Worm (Caenorhabditis elegans) whole organism, L1 larva: ENCODE data around the gene F58A6.2.
"Not testable (repeated sequence)": the region's sequence is repeated elsewhere in the genome, so short reads cannot be mapped to it uniquely, and the experiment has no call there.

ENCODE experiments used
- aly-2 ChIP-seq: fragments of 150-350 bp; optimal IDR thresholded peaks from 2 replicates; lab custom pipeline; 2014; ENCODE audit warnings: missing biosample characterization, missing genetic modification characterization
- ceh-63 ChIP-seq: fragments of 200-800 bp; sonication (Bioruptor generic); optimal IDR thresholded peaks from 2 replicates; lab custom pipeline; 2018; ENCODE audit warnings: mild to moderate bottlenecking, missing genetic modification characterization, missing compliant biosample characterization
- dpl-1 ChIP-seq, 3 experiments: fragments of 150-350 bp in 2 of 3; sonication (generic microtip) in 1 of 3; optimal IDR thresholded peaks; 2 replicates each; lab custom pipeline; 2014 to 2017; ENCODE audit warnings: missing biosample characterization in 3 of 3, missing genetic modification characterization in 3 of 3, missing genetic modification reagents in 3 of 3
- efl-1 ChIP-seq, 4 experiments: fragments of 150-350 bp; optimal IDR thresholded peaks in 3 of 4; peaks in 1 of 4; 1 replicate in 1 of 4; 2 replicates in 3 of 4; lab custom pipeline; 2014; ENCODE audit warnings: missing biosample characterization in 2 of 4, missing genetic modification characterization in 2 of 4, missing genetic modification reagents in 2 of 4
- efl-3 ChIP-seq: fragments of 200-800 bp; sonication (Bioruptor generic); optimal IDR thresholded peaks from 2 replicates; lab custom pipeline; 2018; ENCODE audit warnings: mild to moderate bottlenecking, missing genetic modification characterization, missing compliant biosample characterization
- elt-2 ChIP-seq: sonication (generic microtip); optimal IDR thresholded peaks from 2 replicates; lab custom pipeline; 2016; ENCODE audit warnings: missing genetic modification characterization, mild to moderate bottlenecking, inconsistent platforms, missing compliant biosample characterization, missing genetic modification reagents
- elt-3 ChIP-seq, 6 experiments: fragments of 150-350 bp in 1 of 6; sonication (generic microtip); optimal IDR thresholded peaks; 2 replicates each; lab custom pipeline; 2017 to 2018; ENCODE audit warnings: missing biosample characterization in 6 of 6, missing genetic modification characterization in 6 of 6, inconsistent platforms in 1 of 6
- fkh-10 ChIP-seq: sonication (generic microtip); optimal IDR thresholded peaks from 2 replicates; lab custom pipeline; 2017; ENCODE audit warnings: missing biosample characterization, missing genetic modification reagents, missing genetic modification characterization
- grh-1 ChIP-seq: fragments of 200-800 bp; sonication (Bioruptor generic); IDR thresholded peaks from 2 replicates; pipeline ENCODE4 v1.3.6; 2022; ENCODE audit warnings: missing genetic modification reagents, missing genetic modification characterization, missing compliant biosample characterization
- hlh-17 ChIP-seq: fragments of 200-800 bp; sonication (Bioruptor generic); optimal IDR thresholded peaks from 2 replicates; lab custom pipeline; 2018; ENCODE audit warnings: missing genetic modification characterization, mild to moderate bottlenecking, missing compliant biosample characterization, moderate library complexity, borderline replicate concordance
- irx-1 ChIP-seq: sonication (generic microtip); optimal IDR thresholded peaks from 2 replicates; lab custom pipeline; 2016; ENCODE audit warnings: missing genetic modification characterization, missing compliant biosample characterization
- lin-14 ChIP-seq: fragments of 200-800 bp; sonication (Bioruptor generic); optimal IDR thresholded peaks from 2 replicates; lab custom pipeline; 2018; ENCODE audit warnings: mild to moderate bottlenecking, missing genetic modification characterization, moderate library complexity, missing compliant biosample characterization
- lir-3 ChIP-seq: sonication (generic microtip); optimal IDR thresholded peaks from 2 replicates; lab custom pipeline; 2016; ENCODE audit warnings: mild to moderate bottlenecking, missing genetic modification characterization, moderate library complexity, missing compliant biosample characterization; ENCODE audit not compliant: poor library complexity
- mab-9 ChIP-seq: fragments of 200-800 bp; sonication (Bioruptor generic); IDR thresholded peaks from 2 replicates; pipeline ENCODE4 v1.3.6; 2022; ENCODE audit warnings: missing genetic modification reagents, missing genetic modification characterization, missing compliant biosample characterization
- nhr-11 ChIP-seq: fragments of 150-350 bp; optimal IDR thresholded peaks from 2 replicates; lab custom pipeline; 2014; ENCODE audit warnings: missing biosample characterization, missing genetic modification characterization
- nhr-19 ChIP-seq: fragments of 200-800 bp; sonication (Bioruptor generic); conservative IDR thresholded peaks from 2 replicates; pipeline ENCODE4 v1.3.6; 2022; ENCODE audit warnings: missing genetic modification characterization, missing compliant biosample characterization
- nhr-20 ChIP-seq: sonication (generic microtip); optimal IDR thresholded peaks from 2 replicates; lab custom pipeline; 2016; ENCODE audit warnings: mild to moderate bottlenecking, missing genetic modification characterization, missing compliant biosample characterization
- nhr-237 ChIP-seq: fragments of 150-350 bp; optimal IDR thresholded peaks from 2 replicates; lab custom pipeline; 2014; ENCODE audit warnings: missing biosample characterization, missing genetic modification characterization
- nhr-47 ChIP-seq: sonication (generic microtip); optimal IDR thresholded peaks from 2 replicates; lab custom pipeline; 2016; ENCODE audit warnings: mild to moderate bottlenecking, missing genetic modification characterization, moderate library complexity, missing compliant biosample characterization
- nhr-71 ChIP-seq: sonication (generic microtip); optimal IDR thresholded peaks from 2 replicates; lab custom pipeline; 2016; ENCODE audit warnings: mild to moderate bottlenecking, missing genetic modification characterization, moderate library complexity, missing compliant biosample characterization
- nhr-76 ChIP-seq: sonication (generic microtip); optimal IDR thresholded peaks from 2 replicates; lab custom pipeline; 2017; ENCODE audit warnings: missing biosample characterization, missing genetic modification characterization
- nhr-77 ChIP-seq: fragments of 150-350 bp; optimal IDR thresholded peaks from 2 replicates; lab custom pipeline; 2014; ENCODE audit warnings: missing biosample characterization, missing genetic modification characterization
- nhr-84 ChIP-seq: sonication (generic microtip); optimal IDR thresholded peaks from 2 replicates; lab custom pipeline; 2017; ENCODE audit warnings: missing biosample characterization, missing genetic modification characterization
- nhr-90 ChIP-seq: sonication (generic microtip); optimal IDR thresholded peaks from 2 replicates; lab custom pipeline; 2016; ENCODE audit warnings: mild to moderate bottlenecking, missing genetic modification characterization, missing compliant biosample characterization; ENCODE audit not compliant: poor library complexity
- pag-3 ChIP-seq: sonication (generic microtip); optimal IDR thresholded peaks from 2 replicates; lab custom pipeline; 2017; ENCODE audit warnings: missing genetic modification characterization, mild to moderate bottlenecking, missing compliant biosample characterization, antibody characterized with exemption, borderline replicate concordance; ENCODE audit not compliant: insufficient read depth
- pax-3 ChIP-seq: fragments of 200-800 bp; sonication (Bioruptor generic); optimal IDR thresholded peaks from 2 replicates; lab custom pipeline; 2018; ENCODE audit warnings: mild to moderate bottlenecking, missing genetic modification characterization, moderate library complexity, missing compliant biosample characterization
- pqm-1 ChIP-seq: sonication (generic microtip); optimal IDR thresholded peaks from 3 replicates; lab custom pipeline; 2017; ENCODE audit warnings: missing biosample characterization, missing genetic modification characterization
- snpc-4 ChIP-seq: fragments of 150-350 bp; optimal IDR thresholded peaks from 2 replicates; lab custom pipeline; 2014; ENCODE audit warnings: missing biosample characterization, missing genetic modification characterization
- snu-23 ChIP-seq: sonication (generic microtip); optimal IDR thresholded peaks from 2 replicates; lab custom pipeline; 2016; ENCODE audit warnings: missing genetic modification characterization, missing compliant biosample characterization
- swsn-7 ChIP-seq: sonication (generic microtip); optimal IDR thresholded peaks from 2 replicates; lab custom pipeline; 2016; ENCODE audit warnings: missing genetic modification characterization, missing compliant biosample characterization
- unc-130 ChIP-seq: fragments of 150-350 bp; optimal IDR thresholded peaks from 2 replicates; lab custom pipeline; 2017; ENCODE audit warnings: missing biosample characterization, missing genetic modification characterization, inconsistent platforms
- unc-30 ChIP-seq: sonication (generic microtip); optimal IDR thresholded peaks from 2 replicates; lab custom pipeline; 2017; ENCODE audit warnings: missing biosample characterization, missing genetic modification characterization
- unc-62 ChIP-seq: fragments of 150-350 bp; optimal IDR thresholded peaks from 2 replicates; lab custom pipeline; 2014; ENCODE audit warnings: missing biosample characterization, missing genetic modification reagents, missing genetic modification characterization
- unc-86 ChIP-seq: sonication (generic microtip); optimal IDR thresholded peaks from 2 replicates; lab custom pipeline; 2016; ENCODE audit warnings: missing genetic modification characterization, missing compliant biosample characterization
- ztf-11 ChIP-seq, 2 experiments: sonication (generic microtip); optimal IDR thresholded peaks; 2 replicates each; lab custom pipeline; 2016 to 2017; ENCODE audit warnings: missing genetic modification characterization in 2 of 2, missing biosample characterization in 1 of 2, missing compliant biosample characterization in 1 of 2

The F58A6.2 gene

DNA sequence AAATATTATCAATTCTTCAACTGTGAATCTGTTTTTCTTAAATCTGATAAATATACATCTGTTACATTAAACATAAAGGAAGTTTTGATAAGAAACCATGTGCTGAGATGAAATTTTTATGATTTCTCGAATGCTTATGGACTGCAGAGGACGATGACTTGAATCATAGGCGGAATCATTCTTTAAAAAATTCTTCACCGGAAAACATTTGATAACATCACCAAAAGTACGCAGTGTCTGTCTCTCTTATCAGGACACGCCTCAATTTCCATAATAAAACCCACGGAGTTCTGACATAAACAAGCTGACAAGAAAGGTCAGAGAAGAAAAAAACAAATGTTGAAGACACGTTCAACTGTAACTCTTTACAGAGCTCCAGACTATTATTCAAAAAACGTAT lies 26.8 kb upstream of the F58A6.2 start, which contains the start of gene F09C12.2:
Gene F09C12.2, plus strand, starts transcription at position 320 of the 400 bp plus-strand sequence.
- TF ChIP-seq nhr-47, result no peak
- TF ChIP-seq nhr-71 (tag; lab: Kevin White, UChicago), result no peak
- TF ChIP-seq efl-1 (optimal IDR thresholded peaks at IDR 0.05; lab: Kevin White, UChicago), result no peak
- TF ChIP-seq efl-1 (GFP tag; optimal IDR thresholded peaks at IDR 0.05 in 1 of 2; lab: Kevin White, UChicago), result peak in 1 of 2 experiments; percentile 72
- no peak for TF ChIP-seq unc-30
- peak; percentile 82 for TF ChIP-seq elt-2 (tag; lab: Kevin White, UChicago)

DNA sequence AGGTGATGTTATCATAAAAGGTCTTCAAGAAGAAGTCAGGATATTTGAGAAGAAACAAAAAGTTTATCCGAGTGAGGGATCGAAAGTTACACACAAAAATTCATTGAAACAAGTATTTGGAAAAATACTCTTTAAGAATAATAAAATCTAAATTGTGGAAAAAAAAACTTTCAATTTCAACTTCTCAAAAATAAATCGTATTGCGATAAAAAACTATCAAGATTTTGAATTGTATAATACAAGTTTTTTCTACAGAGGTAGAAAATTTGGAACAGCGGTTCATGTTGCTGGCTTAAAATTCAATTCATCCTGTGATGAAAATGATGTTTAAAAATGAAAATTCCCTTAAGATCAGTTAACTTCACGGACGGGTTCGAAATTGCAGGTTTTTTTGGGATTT lies 24.4 kb upstream of the F58A6.2 start, which contains the start of gene F09C12.8:
Gene F09C12.8, plus strand, starts transcription at position 301 of the 400 bp plus-strand sequence.
- no peak for TF ChIP-seq grh-1 (GFP tag; lab: Robert Waterston, UW)
- TF ChIP-seq ceh-63 (GFP tag; lab: Kevin White, UChicago), result no peak
- TF ChIP-seq elt-3 (tag; optimal IDR thresholded peaks at IDR 0.05; lab: Kevin White, UChicago), result no peak
- no peak for TF ChIP-seq snpc-4 (tag; lab: Kevin White, UChicago)
- TF ChIP-seq irx-1 (tag; lab: Kevin White, UChicago), result no peak
- no peak for TF ChIP-seq nhr-20 (tag; lab: Kevin White, UChicago)
- TF ChIP-seq pag-3, result no peak
- no peak for TF ChIP-seq lin-14 (GFP tag; lab: Kevin White, UChicago)
- TF ChIP-seq efl-1 (optimal IDR thresholded peaks at IDR 0.05; lab: Kevin White, UChicago), result no peak
- no peak for TF ChIP-seq efl-1 (GFP tag; optimal IDR thresholded peaks at IDR 0.05 in 1 of 2; lab: Kevin White, UChicago)
- TF ChIP-seq unc-86 (tag; lab: Kevin White, UChicago), result no peak
- TF ChIP-seq ztf-11 (tag; optimal IDR thresholded peaks at IDR 0.05; lab: Kevin White, UChicago), result no peak
- TF ChIP-seq lir-3, result no peak
- TF ChIP-seq efl-3, result no peak
- no peak for TF ChIP-seq aly-2
- TF ChIP-seq mab-9 (GFP tag; lab: Robert Waterston, UW), result no peak

- not testable (repeated sequence) for TF ChIP-seq nhr-76 (tag; lab: Kevin White, UChicago); nhr-237 (tag; lab: Kevin White, UChicago); fkh-10 (GFP tag; lab: Kevin White, UChicago)
These were observed 21.3 kb upstream of the F58A6.2 start, which contains the start of gene msp-74 for ce11 chrII:5115235-5115634. TSS of gene msp-74 (minus strand) at chrII:5115335.

DNA sequence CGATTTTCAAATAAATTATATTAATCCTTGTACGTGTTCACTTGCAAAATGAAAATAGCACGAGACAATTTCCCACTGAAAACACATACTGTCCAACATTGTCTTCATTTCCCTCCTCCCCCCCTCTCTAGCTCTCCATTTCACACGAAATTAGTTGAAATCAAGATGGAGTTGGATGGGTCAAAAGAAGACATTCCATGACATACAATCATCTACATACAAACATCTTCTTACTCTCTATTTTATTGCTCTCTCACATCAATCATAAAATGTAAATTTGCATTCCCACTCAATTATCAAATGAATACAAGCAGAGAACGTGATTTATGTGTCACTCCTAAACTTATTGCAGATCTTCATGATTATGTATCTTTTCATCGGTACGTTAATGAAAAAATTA lies 20.8 kb upstream of the F58A6.2 start, which contains the start of gene srsy-1:
Gene srsy-1, plus strand, starts transcription at position 301 of the 400 bp plus-strand sequence.
- TF ChIP-seq pax-3 (tag; lab: Kevin White, UChicago) (no peak), unc-130 (no peak), nhr-90 (no peak), nhr-11 (tag; lab: Kevin White, UChicago) (no peak), nhr-84 (tag; lab: Kevin White, UChicago) (no peak), unc-30 (no peak), unc-62 (GFP tag; lab: Kevin White, UChicago) (no peak), nhr-77 (no peak), hlh-17 (GFP tag; lab: Kevin White, UChicago) (no peak), dpl-1 (GFP tag; optimal IDR thresholded peaks at IDR 0.05; lab: Kevin White, UChicago) (no peak), efl-1 (optimal IDR thresholded peaks at IDR 0.05; lab: Kevin White, UChicago) (no peak), efl-1 (GFP tag; optimal IDR thresholded peaks at IDR 0.05 in 1 of 2; lab: Kevin White, UChicago) (no peak)

ce11 chrII:5120612-5121011 lies 15.9 kb upstream of the F58A6.2 start:
- TF ChIP-seq pqm-1 (tag; lab: Kevin White, UChicago) (no peak), unc-86 (tag; lab: Kevin White, UChicago) (no peak), efl-3 (no peak), nhr-19 (GFP tag; lab: Robert Waterston, UW) (no peak), unc-62 (GFP tag; lab: Kevin White, UChicago) (no peak), snu-23 (GFP tag; lab: Kevin White, UChicago) (no peak), swsn-7 (tag; lab: Kevin White, UChicago) (no peak)
